Fruit fly (Drosophila melanogaster): ENCODE results near the gene Epg5.

DNA sequence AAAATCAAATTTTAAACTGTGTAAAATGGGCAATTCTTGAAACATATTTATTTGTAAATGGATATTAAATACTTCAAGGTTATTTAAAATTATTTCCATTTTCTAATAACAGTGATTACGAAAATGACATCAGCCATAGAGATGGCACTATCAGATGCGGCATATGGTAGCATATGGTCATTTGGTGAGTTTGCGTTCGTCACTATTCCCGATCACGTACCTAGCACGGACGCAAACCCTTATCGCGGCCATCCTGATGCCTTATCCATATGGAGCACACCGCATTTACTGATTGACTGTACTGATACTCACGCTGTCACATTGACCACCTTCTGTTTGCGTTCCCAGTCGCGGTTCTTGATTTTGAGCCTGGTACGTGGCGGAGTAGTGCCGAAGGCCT, 20.6 kb downstream of the Epg5 start:
- TF ChIP-seq CG7368 (GFP tag; optimal IDR thresholded peaks at IDR 0.05) (no peak), CG11294 (GFP tag; IDR thresholded peaks at IDR 0.05) (no peak), CG16779 (tag; optimal IDR thresholded peaks at IDR 0.05) (no peak), CG34406 (GFP tag; optimal IDR thresholded peaks at IDR 0.05) (no peak), eg (GFP tag; IDR thresholded peaks at IDR 0.05) (no peak), lz (GFP tag; optimal IDR thresholded peaks at IDR 0.05) (no peak), Ets96B (tag; optimal IDR thresholded peaks at IDR 0.05) (no peak), CG9139 (GFP tag; optimal IDR thresholded peaks at IDR 0.05) (no peak), salr (GFP tag; optimal IDR thresholded peaks at IDR 0.05) (no peak), Sox14 (GFP tag; optimal IDR thresholded peaks at IDR 0.05) (no peak), CG11902 (GFP tag; optimal IDR thresholded peaks at IDR 0.05) (no peak), pdm3 (GFP tag; optimal IDR thresholded peaks at IDR 0.05) (no peak)
